Fruit fly (Drosophila melanogaster) whole organism, embryonic: ENCODE results near the gene CG1983.

Source experiments
- Aef1 ChIP-seq: fragments of 200-800 bp; sonication (Bioruptor generic); IDR thresholded peaks from 3 replicates; pipeline ENCODE4 v1.3.6; 2022; ENCODE audit warnings: missing biosample characterization, missing genetic modification characterization
- Asciz ChIP-seq: fragments of 200-800 bp; sonication (Bioruptor generic); optimal IDR thresholded peaks from 2 replicates; lab custom pipeline; 2017; ENCODE audit warnings: missing biosample characterization, mild to moderate bottlenecking, missing genetic modification characterization, missing genetic modification reagents
- Atf3 ChIP-seq: fragments of 200-800 bp; sonication (Bioruptor generic); optimal IDR thresholded peaks from 3 replicates; lab custom pipeline; 2016; ENCODE audit warnings: missing biosample characterization, missing genetic modification characterization
- Bdp1 ChIP-seq: fragments of 200-800 bp; sonication (Bioruptor generic); optimal IDR thresholded peaks from 3 replicates; lab custom pipeline; 2016; ENCODE audit warnings: missing biosample characterization, missing genetic modification characterization
- Bgb ChIP-seq: fragments of 200-800 bp; sonication (Bioruptor generic); IDR thresholded peaks from 2 replicates; pipeline ENCODE4 v1.3.6; 2022; ENCODE audit warnings: missing biosample characterization, missing genetic modification characterization; ENCODE audit not compliant: partially characterized antibody
- CG10431 ChIP-seq: fragments of 200-800 bp; sonication (Bioruptor generic); optimal IDR thresholded peaks from 3 replicates; lab custom pipeline; 2018; ENCODE audit warnings: missing biosample characterization, mild to moderate bottlenecking, missing genetic modification characterization
- CG11695 ChIP-seq: fragments of 200-800 bp; sonication (Bioruptor generic); IDR thresholded peaks from 3 replicates; pipeline ENCODE4 v1.3.6; 2022; ENCODE audit warnings: missing biosample characterization, missing genetic modification characterization
- CG11723 ChIP-seq: fragments of 200-800 bp; sonication (Bioruptor generic); optimal IDR thresholded peaks from 2 replicates; lab custom pipeline; 2017; ENCODE audit warnings: missing biosample characterization, mild to moderate bottlenecking, missing genetic modification characterization
- CG12391 ChIP-seq: fragments of 200-800 bp; sonication (Bioruptor generic); optimal IDR thresholded peaks from 3 replicates; lab custom pipeline; 2018; ENCODE audit warnings: missing biosample characterization, mild to moderate bottlenecking, missing genetic modification characterization, moderate library complexity
- CG13287 ChIP-seq: fragments of 200-800 bp; sonication (Bioruptor generic); IDR thresholded peaks from 2 replicates; pipeline ENCODE4 v1.3.6; 2022; ENCODE audit warnings: missing biosample characterization, missing genetic modification characterization; ENCODE audit not compliant: partially characterized antibody
- CG13894 ChIP-seq: fragments of 200-800 bp; sonication (Bioruptor generic); optimal IDR thresholded peaks from 3 replicates; lab custom pipeline; 2018; ENCODE audit warnings: missing biosample characterization, mild to moderate bottlenecking, missing genetic modification characterization, moderate library complexity
- CG14860 ChIP-seq: fragments of 200-800 bp; sonication (Bioruptor generic); IDR thresholded peaks from 3 replicates; pipeline ENCODE4 v1.3.6; 2022; ENCODE audit warnings: missing biosample characterization, missing genetic modification characterization; ENCODE audit not compliant: partially characterized antibody
- CG14965 ChIP-seq: fragments of 200-800 bp; sonication (Bioruptor generic); optimal IDR thresholded peaks from 2 replicates; lab custom pipeline; 2016; ENCODE audit warnings: missing biosample characterization, missing genetic modification characterization, borderline replicate concordance
- CG15601 ChIP-seq: fragments of 200-800 bp; sonication (Bioruptor generic); optimal IDR thresholded peaks from 3 replicates; lab custom pipeline; 2019; ENCODE audit warnings: missing biosample characterization, mild to moderate bottlenecking, missing genetic modification characterization, moderate library complexity
- CG17612 ChIP-seq: fragments of 200-800 bp; sonication (Bioruptor generic); IDR thresholded peaks from 2 replicates; pipeline ENCODE4 v1.3.6; 2022; ENCODE audit warnings: missing biosample characterization, missing genetic modification characterization
- CG18619 ChIP-seq: fragments of 200-800 bp; sonication (Bioruptor generic); optimal IDR thresholded peaks from 3 replicates; lab custom pipeline; 2017; ENCODE audit warnings: missing biosample characterization, mild to moderate bottlenecking, missing genetic modification characterization
- CG2678 ChIP-seq: fragments of 200-800 bp; sonication (Bioruptor generic); optimal IDR thresholded peaks from 3 replicates; lab custom pipeline; 2019; ENCODE audit warnings: missing biosample characterization, mild to moderate bottlenecking, missing genetic modification characterization, moderate library complexity
- CG43689 ChIP-seq: fragments of 200-800 bp; sonication (Bioruptor generic); IDR thresholded peaks from 2 replicates; pipeline ENCODE4 v1.3.6; 2022; ENCODE audit warnings: missing biosample characterization, missing genetic modification characterization
- CG4424 ChIP-seq: fragments of 200-800 bp; sonication (Bioruptor generic); optimal IDR thresholded peaks from 3 replicates; lab custom pipeline; 2016; ENCODE audit warnings: missing biosample characterization, missing genetic modification characterization
- CG7357 ChIP-seq: fragments of 200-800 bp; sonication (Bioruptor generic); IDR thresholded peaks from 3 replicates; pipeline ENCODE4 v1.3.6; 2022; ENCODE audit warnings: missing biosample characterization, missing genetic modification characterization
- CG7963 ChIP-seq: fragments of 200-800 bp; sonication (Bioruptor generic); IDR thresholded peaks from 3 replicates; pipeline ENCODE4 v1.3.6; 2022; ENCODE audit warnings: missing biosample characterization, missing genetic modification characterization; ENCODE audit not compliant: partially characterized antibody
- CG9876 ChIP-seq: fragments of 200-800 bp; sonication (Bioruptor generic); optimal IDR thresholded peaks from 2 replicates; lab custom pipeline; 2016; ENCODE audit warnings: missing biosample characterization, missing genetic modification characterization
- Chrac-16 ChIP-seq: fragments of 200-800 bp; sonication (Bioruptor generic); optimal IDR thresholded peaks from 3 replicates; lab custom pipeline; 2016; ENCODE audit warnings: missing biosample characterization, missing genetic modification characterization
- Dip3 ChIP-seq: fragments of 200-800 bp; sonication (Bioruptor generic); optimal IDR thresholded peaks from 3 replicates; lab custom pipeline; 2016; ENCODE audit warnings: missing biosample characterization, missing genetic modification characterization
- Dll ChIP-seq: fragments of 200-800 bp; sonication (Bioruptor generic); IDR thresholded peaks from 4 replicates; pipeline ENCODE4 v1.3.6; 2022; ENCODE audit warnings: missing biosample characterization, missing genetic modification characterization; ENCODE audit not compliant: partially characterized antibody
- Drgx ChIP-seq: fragments of 200-800 bp; sonication (Bioruptor generic); IDR thresholded peaks from 2 replicates; pipeline ENCODE4 v1.3.6; 2022; ENCODE audit warnings: missing biosample characterization, missing genetic modification characterization
- Eip74EF ChIP-seq, 2 experiments: fragments of 200-800 bp in 1 of 2; fragments of >200 bp in 1 of 2; sonication (Bioruptor generic) in 1 of 2; optimal IDR thresholded peaks; 2 replicates each; lab custom pipeline; 2017 to 2019; ENCODE audit warnings: missing biosample characterization in 2 of 2, missing genetic modification characterization in 2 of 2, mild to moderate bottlenecking in 1 of 2, moderate library complexity in 1 of 2
- HmgD ChIP-seq: fragments of 200-800 bp; sonication (Bioruptor generic); optimal IDR thresholded peaks from 3 replicates; lab custom pipeline; 2016; ENCODE audit warnings: missing biosample characterization, missing genetic modification characterization
- Max ChIP-seq: fragments of 200-800 bp; sonication (Bioruptor generic); optimal IDR thresholded peaks from 2 replicates; lab custom pipeline; 2016; ENCODE audit warnings: missing biosample characterization, mild to moderate bottlenecking, missing genetic modification characterization
- Oli ChIP-seq: fragments of 200-800 bp; sonication (Bioruptor generic); optimal IDR thresholded peaks from 2 replicates; lab custom pipeline; 2018; ENCODE audit warnings: missing biosample characterization, mild to moderate bottlenecking, missing genetic modification characterization, moderate library complexity
- PHDP ChIP-seq: fragments of 200-800 bp; sonication (Bioruptor generic); optimal IDR thresholded peaks from 3 replicates; lab custom pipeline; 2018; ENCODE audit warnings: missing biosample characterization, mild to moderate bottlenecking, missing genetic modification characterization, moderate library complexity
- Sox100B ChIP-seq: fragments of 200-800 bp; sonication (Bioruptor generic); optimal IDR thresholded peaks from 3 replicates; lab custom pipeline; 2018; ENCODE audit warnings: missing biosample characterization, mild to moderate bottlenecking, missing genetic modification characterization
- Sry-δ ChIP-seq: fragments of 200-800 bp; sonication (Bioruptor generic); optimal IDR thresholded peaks from 2 replicates; lab custom pipeline; 2016; ENCODE audit warnings: missing biosample characterization, missing genetic modification characterization
- bbx ChIP-seq: fragments of 200-800 bp; sonication (Bioruptor generic); IDR thresholded peaks from 2 replicates; pipeline ENCODE4 v1.3.6; 2022; ENCODE audit warnings: missing biosample characterization, missing genetic modification characterization; ENCODE audit not compliant: partially characterized antibody
- bsh ChIP-seq, 2 experiments: fragments of 200-800 bp; sonication (Bioruptor generic); optimal IDR thresholded peaks; 2 replicates each; lab custom pipeline; 2017 to 2018; ENCODE audit warnings: mild to moderate bottlenecking in 2 of 2, missing biosample characterization in 2 of 2, missing genetic modification characterization in 2 of 2, moderate library complexity in 1 of 2
- chn ChIP-seq: fragments of 200-800 bp; sonication (Bioruptor generic); optimal IDR thresholded peaks from 2 replicates; lab custom pipeline; 2016; ENCODE audit warnings: missing biosample characterization, missing genetic modification characterization
- dan ChIP-seq: fragments of 200-800 bp; sonication (Bioruptor generic); IDR thresholded peaks from 2 replicates; pipeline ENCODE4 v1.3.6; 2022; ENCODE audit warnings: missing biosample characterization, missing genetic modification characterization
- dimm ChIP-seq: fragments of 200-800 bp; sonication (Bioruptor generic); IDR thresholded peaks from 2 replicates; pipeline ENCODE4 v1.3.6; 2022; ENCODE audit warnings: missing biosample characterization, missing genetic modification characterization
- gsb ChIP-seq: fragments of 200-800 bp; sonication (Bioruptor generic); IDR thresholded peaks from 2 replicates; pipeline ENCODE4 v1.3.6; 2022; ENCODE audit warnings: missing biosample characterization, missing genetic modification characterization
- hb ChIP-seq: fragments of 200-800 bp; sonication (Bioruptor generic); IDR thresholded peaks from 3 replicates; pipeline ENCODE4 v1.3.6; 2022; ENCODE audit warnings: missing biosample characterization, missing genetic modification characterization; ENCODE audit not compliant: partially characterized antibody
- kah ChIP-seq: fragments of 200-800 bp; sonication (Bioruptor generic); optimal IDR thresholded peaks from 2 replicates; lab custom pipeline; 2018; ENCODE audit warnings: missing biosample characterization, mild to moderate bottlenecking, missing genetic modification characterization
- maf-S ChIP-seq: fragments of 200-800 bp; sonication (Bioruptor generic); optimal IDR thresholded peaks from 2 replicates; lab custom pipeline; 2016; ENCODE audit warnings: missing biosample characterization, missing genetic modification characterization
- otp ChIP-seq: fragments of 200-800 bp; sonication (Bioruptor generic); IDR thresholded peaks from 3 replicates; pipeline ENCODE4, ENCODE4 v1.3.6; 2022; ENCODE audit warnings: missing biosample characterization, missing genetic modification characterization
- rib ChIP-seq: fragments of 200-800 bp; sonication (Bioruptor generic); IDR thresholded peaks from 2 replicates; pipeline ENCODE4 v1.3.6; 2022; ENCODE audit warnings: missing biosample characterization, missing genetic modification characterization
- seq ChIP-seq: fragments of 200-800 bp; sonication (Bioruptor generic); IDR thresholded peaks from 2 replicates; pipeline ENCODE4 v1.3.6; 2022; ENCODE audit warnings: missing biosample characterization, missing genetic modification characterization
- shn ChIP-seq: fragments of 200-800 bp; sonication (Bioruptor generic); optimal IDR thresholded peaks from 3 replicates; lab custom pipeline; 2016; ENCODE audit warnings: missing biosample characterization, missing genetic modification characterization
- sr ChIP-seq: fragments of 200-800 bp; sonication (Bioruptor generic); IDR thresholded peaks from 3 replicates; pipeline ENCODE4 v1.3.6; 2022; ENCODE audit warnings: missing biosample characterization, missing genetic modification characterization
- tna ChIP-seq: fragments of 200-800 bp; sonication (Bioruptor generic); IDR thresholded peaks from 2 replicates; pipeline ENCODE4 v1.3.6; 2022; ENCODE audit warnings: missing biosample characterization, missing genetic modification characterization; ENCODE audit not compliant: partially characterized antibody
- unc-4 ChIP-seq: fragments of 200-800 bp; sonication (Bioruptor generic); IDR thresholded peaks from 2 replicates; pipeline ENCODE4 v1.3.6; 2022; ENCODE audit warnings: missing biosample characterization, missing genetic modification characterization; ENCODE audit not compliant: partially characterized antibody
- z ChIP-seq: fragments of 200-800 bp; sonication (Bioruptor generic); IDR thresholded peaks from 3 replicates; pipeline ENCODE4 v1.3.6; 2022; ENCODE audit warnings: missing biosample characterization, missing genetic modification characterization

The CG1983 gene

dm6 chr3R:30164162-30164561 is 13.3 kb downstream of the CG1983 start (continued):
- TF ChIP-seq Dll = no peak
- TF ChIP-seq CG10431 (GFP tag; lab: Kevin White, UChicago) = no peak
- TF ChIP-seq CG17612 = no peak
- peak; percentile 86 for TF ChIP-seq Drgx (GFP tag; lab: Robert Waterston, UW)
- peak; percentile 28 for TF ChIP-seq Oli (tag; lab: Kevin White, UChicago)
- TF ChIP-seq sr (GFP tag; lab: Robert Waterston, UW) = 0 out of 3 replicates have a peak, but pooled peaks have one; percentile 29
- no peak for TF ChIP-seq CG43689
- TF ChIP-seq CG14965 = no peak
- no peak for TF ChIP-seq CG14860
- TF ChIP-seq PHDP (tag; lab: Kevin White, UChicago) = peak; percentile 9
- no peak for TF ChIP-seq Bdp1 (GFP tag; lab: Kevin White, UChicago)
- no peak for TF ChIP-seq Chrac-16 (GFP tag; lab: Kevin White, UChicago)
- no peak for TF ChIP-seq seq (GFP tag; lab: Robert Waterston, UW)
- TF ChIP-seq CG11723 = no peak
- TF ChIP-seq CG9876 (GFP tag; lab: Kevin White, UChicago) = no peak
- no peak for TF ChIP-seq Atf3
- TF ChIP-seq Sox100B (GFP tag; lab: Kevin White, UChicago) = peak; percentile 20
- no peak for TF ChIP-seq Max (GFP tag; lab: Kevin White, UChicago)
- TF ChIP-seq bsh (GFP tag; optimal IDR thresholded peaks at IDR 0.05; lab: Kevin White, UChicago) = peak in 1 of 2 experiments; percentile 45
- no peak for TF ChIP-seq CG13894 (tag; lab: Kevin White, UChicago)
- TF ChIP-seq gsb (GFP tag; lab: Robert Waterston, UW) = no peak
- TF ChIP-seq dimm (GFP tag; lab: Robert Waterston, UW) = no peak
- no peak for TF ChIP-seq kah (GFP tag; lab: Kevin White, UChicago)
- no peak for TF ChIP-seq tna (GFP tag; lab: Robert Waterston, UW)
- no peak for TF ChIP-seq z
- TF ChIP-seq rib (GFP tag; lab: Robert Waterston, UW) = no peak
- TF ChIP-seq chn (GFP tag; lab: Kevin White, UChicago) = no peak
- TF ChIP-seq Aef1 = no peak
- TF ChIP-seq CG11695 (GFP tag; lab: Robert Waterston, UW) = 0 out of 3 replicates have a peak, but pooled peaks have one; percentile 12
- no peak for TF ChIP-seq CG7357 (GFP tag; lab: Robert Waterston, UW)
- TF ChIP-seq CG4424 (GFP tag; lab: Kevin White, UChicago) = no peak
- TF ChIP-seq CG15601 (tag; lab: Kevin White, UChicago) = no peak
- no peak for TF ChIP-seq CG7963 (GFP tag; lab: Robert Waterston, UW)
- TF ChIP-seq otp (GFP tag; lab: Robert Waterston, UW) = no peak
- TF ChIP-seq Bgb = no peak
- no peak for TF ChIP-seq CG13287 (GFP tag; lab: Robert Waterston, UW)
- peak; percentile 6 for TF ChIP-seq shn (GFP tag; lab: Kevin White, UChicago)
- TF ChIP-seq Asciz = no peak
- no peak for TF ChIP-seq dan
- TF ChIP-seq Eip74EF (GFP tag; optimal IDR thresholded peaks at IDR 0.05; lab: Kevin White, UChicago) = peak in 1 of 2 experiments; percentile 42
- TF ChIP-seq bbx (GFP tag; lab: Robert Waterston, UW) = no peak
- TF ChIP-seq CG18619 (GFP tag; lab: Kevin White, UChicago) = no peak
- peak; percentile 20 for TF ChIP-seq CG2678
- no peak for TF ChIP-seq unc-4 (GFP tag; lab: Robert Waterston, UW)
- TF ChIP-seq HmgD (GFP tag; lab: Kevin White, UChicago) = no peak
- TF ChIP-seq maf-S = no peak
- TF ChIP-seq Dip3 (GFP tag; lab: Kevin White, UChicago) = no peak
- no peak for TF ChIP-seq Sry-δ (GFP tag; lab: Kevin White, UChicago)
- peak; percentile 5 for TF ChIP-seq CG12391 (tag; lab: Kevin White, UChicago)
- TF ChIP-seq hb (GFP tag; lab: Robert Waterston, UW) = no peak
